Worm (Caenorhabditis elegans) whole organism, midembryonic: ENCODE measurements around the gene puf-9.

Experiments
- T22C8.4 ChIP-seq: fragments of 200-800 bp; sonication (Bioruptor generic); IDR thresholded peaks from 2 replicates; pipeline ENCODE4 v1.3.6; 2022; ENCODE audit warnings: missing genetic modification characterization, missing compliant biosample characterization
- cog-1 ChIP-seq: sonication (generic microtip); optimal IDR thresholded peaks from 2 replicates; lab custom pipeline; 2016; ENCODE audit warnings: missing genetic modification characterization, missing compliant biosample characterization
- flt-1 ChIP-seq: fragments of 200-800 bp; sonication (Bioruptor generic); IDR thresholded peaks from 2 replicates; pipeline ENCODE4 v1.3.6; 2022; ENCODE audit warnings: missing genetic modification characterization, missing compliant biosample characterization
- med-1 ChIP-seq: sonication (generic microtip); optimal IDR thresholded peaks from 2 replicates; lab custom pipeline; 2017; ENCODE audit warnings: missing genetic modification characterization, mild to moderate bottlenecking, missing compliant biosample characterization, antibody characterized with exemption, missing genetic modification reagents; ENCODE audit not compliant: insufficient read depth
- ref-1 ChIP-seq: fragments of 200-800 bp; sonication (Bioruptor generic); conservative IDR thresholded peaks from 2 replicates; pipeline ENCODE4 v1.3.6; 2022; ENCODE audit warnings: missing genetic modification reagents, missing genetic modification characterization, missing compliant biosample characterization
- tab-1 ChIP-seq: fragments of 200-800 bp; sonication (Bioruptor generic); IDR thresholded peaks from 2 replicates; pipeline ENCODE4 v1.3.6; 2022; ENCODE audit warnings: missing genetic modification characterization, missing compliant biosample characterization
- ztf-23 ChIP-seq: fragments of 200-800 bp; sonication (Bioruptor generic); IDR thresholded peaks from 2 replicates; pipeline ENCODE4 v1.3.6; 2022; ENCODE audit warnings: missing genetic modification reagents, missing genetic modification characterization, missing compliant biosample characterization
- ztf-29 ChIP-seq: fragments of 200-800 bp; sonication (Bioruptor generic); IDR thresholded peaks from 2 replicates; pipeline ENCODE4 v1.3.6; 2022; ENCODE audit warnings: missing genetic modification reagents, missing genetic modification characterization, missing compliant biosample characterization

DNA sequence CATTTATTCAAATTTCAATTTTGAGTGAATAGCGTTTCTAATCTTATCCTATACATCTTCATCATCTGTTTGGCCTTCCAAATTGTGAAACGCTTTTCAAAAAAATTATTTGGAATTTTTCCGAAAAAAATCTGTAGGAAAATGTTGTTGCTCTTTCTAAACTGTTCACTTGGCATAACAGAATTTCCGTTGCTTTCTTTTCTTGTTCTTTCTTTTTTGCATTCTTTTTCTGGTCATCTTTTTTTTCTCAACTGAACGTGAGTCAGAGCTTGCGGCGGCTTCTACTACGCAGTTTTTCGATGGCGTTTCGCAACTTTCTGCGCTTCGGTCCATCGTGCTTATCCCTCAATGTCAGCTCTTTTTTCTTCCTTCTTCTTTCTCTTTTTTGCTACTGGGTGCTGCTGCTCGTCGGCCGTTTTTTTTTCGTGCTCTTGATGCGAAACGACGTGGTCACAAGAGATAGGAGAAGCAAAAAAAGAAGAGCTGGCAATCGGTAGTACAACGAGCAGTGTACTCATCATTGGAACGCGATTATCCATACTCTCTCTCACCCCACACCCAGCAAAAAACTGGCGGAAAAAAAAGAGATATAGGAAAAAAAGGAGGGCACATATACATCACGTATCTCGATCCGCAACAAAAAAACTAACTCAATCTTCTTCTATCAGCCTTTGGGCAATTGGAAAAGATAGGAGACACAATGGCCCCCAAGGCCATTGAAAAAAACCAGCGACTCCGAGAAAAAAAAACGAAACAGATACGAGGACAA lies 21.5 kb upstream of the puf-9 start:
- TF ChIP-seq cog-1 (tag; lab: Kevin White, UChicago) (no peak), ref-1 (GFP tag; lab: Robert Waterston, UW) (no peak), T22C8.4 (no peak), flt-1 (no peak), med-1 (GFP tag; lab: Kevin White, UChicago) (no peak), ztf-29 (GFP tag; lab: Robert Waterston, UW) (no peak), ztf-23 (GFP tag; lab: Robert Waterston, UW) (no peak), tab-1 (GFP tag; lab: Robert Waterston, UW) (no peak)
